Worm (Caenorhabditis elegans): ENCODE results near the gene cpna-1.

DNA sequence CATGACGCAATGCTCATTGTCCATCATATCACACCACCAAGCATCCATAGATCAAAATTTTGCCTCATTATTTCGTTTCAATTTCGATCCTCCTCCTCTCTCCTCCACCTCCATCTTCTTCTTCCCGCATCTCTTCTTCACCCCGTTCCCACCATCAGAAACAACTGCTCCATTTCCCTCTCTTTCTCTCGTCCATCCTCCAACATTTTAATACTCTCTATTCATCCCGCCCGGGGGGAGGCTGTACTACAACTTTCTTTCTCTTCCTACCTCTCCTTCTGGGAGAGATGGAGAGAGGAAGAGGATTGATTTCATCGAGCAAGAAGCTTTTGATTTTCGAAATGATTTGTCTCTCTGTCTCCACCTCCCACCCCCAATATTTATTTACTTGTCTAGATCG, 2.5 kb upstream of the cpna-1 start:
- TF ChIP-seq pha-4 (tag; optimal IDR thresholded peaks at IDR 0.05) (no peak), ztf-16 (tag; optimal IDR thresholded peaks at IDR 0.05) (no peak), ama-1 (optimal IDR thresholded peaks at IDR 0.05) (no peak)
